Fruit fly (Drosophila melanogaster) whole organism, embryonic: ENCODE results near the gene HemK2.

Experiments
- C15 ChIP-seq: fragments of 200-800 bp; sonication (Bioruptor generic); IDR thresholded peaks from 3 replicates; pipeline ENCODE4 v1.3.6; 2022; ENCODE audit warnings: missing biosample characterization, missing genetic modification characterization
- CG12219 ChIP-seq: fragments of 200-800 bp; sonication (Bioruptor generic); optimal IDR thresholded peaks from 3 replicates; lab custom pipeline; 2018; ENCODE audit warnings: missing biosample characterization, mild to moderate bottlenecking, missing genetic modification characterization
- CG13296 ChIP-seq: fragments of 200-800 bp; sonication (Bioruptor generic); optimal IDR thresholded peaks from 3 replicates; lab custom pipeline; 2018; ENCODE audit warnings: missing biosample characterization, mild to moderate bottlenecking, missing genetic modification characterization
- CG15479 ChIP-seq: fragments of 200-800 bp; sonication (Bioruptor generic); optimal IDR thresholded peaks from 3 replicates; lab custom pipeline; 2019; ENCODE audit warnings: missing biosample characterization, mild to moderate bottlenecking, missing genetic modification characterization, moderate library complexity
- CG15696 ChIP-seq: fragments of 200-800 bp; sonication (Bioruptor generic); optimal IDR thresholded peaks from 2 replicates; lab custom pipeline; 2019; ENCODE audit warnings: missing biosample characterization, mild to moderate bottlenecking, missing genetic modification characterization, moderate library complexity
- CG1832 ChIP-seq: fragments of 200-800 bp; sonication (Bioruptor generic); optimal IDR thresholded peaks from 2 replicates; lab custom pipeline; 2017; ENCODE audit warnings: missing biosample characterization, mild to moderate bottlenecking, missing genetic modification characterization, inconsistent platforms
- CG2875 ChIP-seq: fragments of 200-800 bp; sonication (Bioruptor generic); optimal IDR thresholded peaks from 2 replicates; lab custom pipeline; 2017; ENCODE audit warnings: missing biosample characterization, mild to moderate bottlenecking, missing genetic modification characterization, missing genetic modification reagents
- CG32767 ChIP-seq: fragments of 200-800 bp; sonication (Bioruptor generic); IDR thresholded peaks from 2 replicates; pipeline ENCODE4 v1.3.6; 2022; ENCODE audit warnings: missing biosample characterization, missing genetic modification characterization
- CG3847 ChIP-seq: fragments of 200-800 bp; sonication (Bioruptor generic); IDR thresholded peaks from 2 replicates; pipeline ENCODE4 v1.3.6; 2022; ENCODE audit warnings: missing biosample characterization, missing genetic modification characterization
- CG8359 ChIP-seq: fragments of 200-800 bp; sonication (Bioruptor generic); optimal IDR thresholded peaks from 2 replicates; lab custom pipeline; 2017; ENCODE audit warnings: missing biosample characterization, mild to moderate bottlenecking, missing genetic modification characterization, borderline replicate concordance
- CG9215 ChIP-seq: fragments of 200-800 bp; sonication (Bioruptor generic); IDR thresholded peaks from 2 replicates; pipeline ENCODE4 v1.3.6; 2022; ENCODE audit warnings: missing biosample characterization, missing genetic modification characterization
- Dip3 ChIP-seq: fragments of 200-800 bp; sonication (Bioruptor generic); optimal IDR thresholded peaks from 3 replicates; lab custom pipeline; 2016; ENCODE audit warnings: missing biosample characterization, missing genetic modification characterization
- Dp ChIP-seq: fragments of 200-800 bp; sonication (Bioruptor generic); optimal IDR thresholded peaks from 2 replicates; lab custom pipeline; 2018; ENCODE audit warnings: missing biosample characterization, mild to moderate bottlenecking, missing genetic modification characterization, moderate library complexity
- Eip74EF ChIP-seq, 2 experiments: fragments of 200-800 bp in 1 of 2; fragments of >200 bp in 1 of 2; sonication (Bioruptor generic) in 1 of 2; optimal IDR thresholded peaks; 2 replicates each; lab custom pipeline; 2017 to 2019; ENCODE audit warnings: missing biosample characterization in 2 of 2, missing genetic modification characterization in 2 of 2, mild to moderate bottlenecking in 1 of 2, moderate library complexity in 1 of 2
- Fer1 ChIP-seq: fragments of 200-800 bp; sonication (Bioruptor generic); optimal IDR thresholded peaks from 2 replicates; lab custom pipeline; 2017; ENCODE audit warnings: missing biosample characterization, mild to moderate bottlenecking, missing genetic modification characterization
- Gsc ChIP-seq: fragments of 200-800 bp; sonication (Bioruptor generic); IDR thresholded peaks from 2 replicates; pipeline ENCODE4 v1.3.6; 2022; ENCODE audit warnings: missing biosample characterization, missing genetic modification characterization
- HLHmδ ChIP-seq: fragments of 200-800 bp; sonication (Bioruptor generic); optimal IDR thresholded peaks from 2 replicates; lab custom pipeline; 2018; ENCODE audit warnings: missing biosample characterization, mild to moderate bottlenecking, missing genetic modification characterization, moderate library complexity
- Med ChIP-seq: fragments of 200-800 bp; sonication (Bioruptor generic); peaks from one replicate; lab custom pipeline; 2016; ENCODE audit warnings: missing biosample characterization, missing genetic modification characterization, mild to moderate bottlenecking, inconsistent platforms, moderate library complexity
- Pdp1 ChIP-seq, 2 experiments: fragments of 200-800 bp; sonication (Bioruptor generic); optimal IDR thresholded peaks; 3 replicates each; lab custom pipeline; 2016; ENCODE audit warnings: missing biosample characterization in 2 of 2, missing genetic modification characterization in 2 of 2, mild to moderate bottlenecking in 1 of 2, moderate library complexity in 1 of 2
- Ravus ChIP-seq: fragments of 200-800 bp; sonication (Bioruptor generic); IDR thresholded peaks from 2 replicates; pipeline ENCODE4 v1.3.6; 2022; ENCODE audit warnings: missing biosample characterization, missing genetic modification characterization
- Sox102F ChIP-seq: fragments of 200-800 bp; sonication (Bioruptor generic); optimal IDR thresholded peaks from 2 replicates; lab custom pipeline; 2018; ENCODE audit warnings: missing biosample characterization, mild to moderate bottlenecking, missing genetic modification characterization, moderate library complexity
- abd-A ChIP-seq: fragments of 200-800 bp; sonication (Bioruptor generic); optimal IDR thresholded peaks from 3 replicates; lab custom pipeline; 2019; ENCODE audit warnings: missing biosample characterization, mild to moderate bottlenecking, missing genetic modification characterization, moderate library complexity
- az2 ChIP-seq: fragments of 200-800 bp; sonication (Bioruptor generic); optimal IDR thresholded peaks from 3 replicates; lab custom pipeline; 2016; ENCODE audit warnings: missing biosample characterization, missing genetic modification characterization
- bsh ChIP-seq, 2 experiments: fragments of 200-800 bp; sonication (Bioruptor generic); optimal IDR thresholded peaks; 2 replicates each; lab custom pipeline; 2017 to 2018; ENCODE audit warnings: mild to moderate bottlenecking in 2 of 2, missing biosample characterization in 2 of 2, missing genetic modification characterization in 2 of 2, moderate library complexity in 1 of 2
- cad ChIP-seq: fragments of >200 bp; optimal IDR thresholded peaks from 2 replicates; lab custom pipeline; 2017; ENCODE audit warnings: missing biosample characterization, missing genetic modification characterization
- cg ChIP-seq: fragments of 200-800 bp; sonication (Bioruptor generic); optimal IDR thresholded peaks from 3 replicates; lab custom pipeline; 2019; ENCODE audit warnings: missing biosample characterization, mild to moderate bottlenecking, missing genetic modification characterization, moderate library complexity
- corto ChIP-seq: fragments of 200-800 bp; sonication (Bioruptor generic); optimal IDR thresholded peaks from 2 replicates; lab custom pipeline; 2016; ENCODE audit warnings: missing biosample characterization, mild to moderate bottlenecking, missing genetic modification characterization, moderate library complexity
- exex ChIP-seq: fragments of 200-800 bp; sonication (Bioruptor generic); optimal IDR thresholded peaks from 4 replicates; lab custom pipeline; 2018; ENCODE audit warnings: missing biosample characterization, mild to moderate bottlenecking, missing genetic modification characterization, moderate library complexity
- ftz-f1 ChIP-seq: fragments of 200-800 bp; sonication (Bioruptor generic); optimal IDR thresholded peaks from 2 replicates; lab custom pipeline; 2016; ENCODE audit warnings: missing biosample characterization, missing genetic modification characterization
- gsb-n ChIP-seq: fragments of 200-800 bp; sonication (Bioruptor generic); optimal IDR thresholded peaks from 3 replicates; lab custom pipeline; 2018; ENCODE audit warnings: missing biosample characterization, mild to moderate bottlenecking, missing genetic modification characterization
- kah ChIP-seq: fragments of 200-800 bp; sonication (Bioruptor generic); optimal IDR thresholded peaks from 2 replicates; lab custom pipeline; 2018; ENCODE audit warnings: missing biosample characterization, mild to moderate bottlenecking, missing genetic modification characterization
- kni ChIP-seq: fragments of 200-800 bp; sonication (Bioruptor generic); optimal IDR thresholded peaks from 3 replicates; lab custom pipeline; 2017; ENCODE audit warnings: mild to moderate bottlenecking, missing biosample characterization, missing genetic modification reagents, missing genetic modification characterization
- lbe ChIP-seq: fragments of 200-800 bp; sonication (Bioruptor generic); optimal IDR thresholded peaks from 2 replicates; lab custom pipeline; 2016; ENCODE audit warnings: missing biosample characterization, mild to moderate bottlenecking, missing genetic modification characterization
- nom ChIP-seq: fragments of 200-800 bp; sonication (Bioruptor generic); optimal IDR thresholded peaks from 2 replicates; lab custom pipeline; 2017; ENCODE audit warnings: missing biosample characterization, missing genetic modification characterization, mild to moderate bottlenecking, moderate library complexity, missing genetic modification reagents
- peb ChIP-seq: fragments of 200-800 bp; sonication (Bioruptor generic); IDR thresholded peaks from 2 replicates; pipeline ENCODE4 v1.3.6; 2022; ENCODE audit warnings: missing biosample characterization, missing genetic modification characterization
- pita ChIP-seq: fragments of 200-800 bp; sonication (Bioruptor generic); optimal IDR thresholded peaks from 2 replicates; lab custom pipeline; 2017; ENCODE audit warnings: missing biosample characterization, mild to moderate bottlenecking, missing genetic modification characterization
- prd ChIP-seq, 3 experiments: fragments of >200 bp in 2 of 3; fragments of 200-800 bp in 1 of 3; sonication (Bioruptor generic) in 1 of 3; optimal IDR thresholded peaks in 2 of 3; IDR thresholded peaks in 1 of 3; 2 replicates in 2 of 3; 3 replicates in 1 of 3; pipeline versions ENCODE4 v1.3.6 to Lab custom; 2017 to 2022; ENCODE audit warnings: missing biosample characterization in 1 of 3, missing genetic modification characterization in 1 of 3
- pros ChIP-seq: fragments of 200-800 bp; sonication (Bioruptor generic); optimal IDR thresholded peaks from 3 replicates; lab custom pipeline; 2019; ENCODE audit warnings: missing biosample characterization, mild to moderate bottlenecking, missing genetic modification characterization, moderate library complexity
- row ChIP-seq: fragments of 200-800 bp; sonication (Bioruptor generic); IDR thresholded peaks from 3 replicates; pipeline ENCODE4 v1.3.6; 2022; ENCODE audit warnings: missing biosample characterization, missing genetic modification characterization
- sc ChIP-seq, 3 experiments: fragments of >200 bp in 2 of 3; fragments of 200-800 bp in 1 of 3; sonication (Bioruptor generic) in 1 of 3; optimal IDR thresholded peaks; 2 replicates in 2 of 3; 3 replicates in 1 of 3; lab custom pipeline; 2017; ENCODE audit warnings: mild to moderate bottlenecking in 1 of 3, missing biosample characterization in 1 of 3, missing genetic modification characterization in 1 of 3, missing genetic modification reagents in 1 of 3
- sqz ChIP-seq: fragments of 200-800 bp; sonication (Bioruptor generic); optimal IDR thresholded peaks from 3 replicates; lab custom pipeline; 2018; ENCODE audit warnings: missing biosample characterization, mild to moderate bottlenecking, missing genetic modification characterization
- stc ChIP-seq: fragments of 200-800 bp; sonication (Bioruptor generic); IDR thresholded peaks from 2 replicates; pipeline ENCODE4 v1.3.6; 2022; ENCODE audit warnings: missing biosample characterization, missing genetic modification characterization
- tna ChIP-seq: fragments of 200-800 bp; sonication (Bioruptor generic); IDR thresholded peaks from 2 replicates; pipeline ENCODE4 v1.3.6; 2022; ENCODE audit warnings: missing biosample characterization, missing genetic modification characterization; ENCODE audit not compliant: partially characterized antibody
- twi ChIP-seq: fragments of 200-800 bp; optimal IDR thresholded peaks from 2 replicates; lab custom pipeline; 2019; ENCODE audit warnings: missing biosample characterization, mild to moderate bottlenecking, missing genetic modification characterization, moderate library complexity
- unpg ChIP-seq: fragments of 200-800 bp; sonication (Bioruptor generic); optimal IDR thresholded peaks from 3 replicates; lab custom pipeline; 2018; ENCODE audit warnings: missing biosample characterization, mild to moderate bottlenecking, missing genetic modification characterization, moderate library complexity
- yki ChIP-seq: fragments of >200 bp; optimal IDR thresholded peaks from 3 replicates; lab custom pipeline; 2018

HemK2 gene

dm6 chr2L:2757930-2758556, 1.4 kb downstream of the HemK2 start (continued):
- TF ChIP-seq prd (optimal IDR thresholded peaks at IDR 0.05; lab: Kevin White, UChicago) (no peak), prd (GFP tag; IDR thresholded peaks at IDR 0.05; lab: Robert Waterston, UW) (no peak), abd-A (tag; lab: Kevin White, UChicago) (peak; percentile 27), C15 (GFP tag; lab: Robert Waterston, UW) (no peak; the same call in 2 of the 3 replicates)

dm6 chr2L:2755323-2755695, 4.2 kb downstream of the HemK2 start:
- TF ChIP-seq lbe (GFP tag; lab: Kevin White, UChicago), result peak; percentile 84
- peak; percentile 73 for TF ChIP-seq kni (GFP tag; lab: Kevin White, UChicago)
- peak; percentile 98 for TF ChIP-seq sqz (GFP tag; lab: Kevin White, UChicago)
- TF ChIP-seq CG1832 (GFP tag; lab: Kevin White, UChicago), result peak; percentile 51
- no peak for TF ChIP-seq Ravus (GFP tag; lab: Robert Waterston, UW)
- TF ChIP-seq Dip3 (GFP tag; lab: Kevin White, UChicago), result no peak
- peak; percentile 57 for TF ChIP-seq twi (tag; lab: Kevin White, UChicago)
- no peak for TF ChIP-seq tna (GFP tag; lab: Robert Waterston, UW)
- TF ChIP-seq Sox102F (GFP tag; lab: Kevin White, UChicago), result no peak
- no peak for TF ChIP-seq CG3847 (GFP tag; lab: Robert Waterston, UW)
- no peak for TF ChIP-seq unpg (GFP tag; lab: Kevin White, UChicago)
- TF ChIP-seq CG32767, result no peak
- TF ChIP-seq peb, result no peak
- TF ChIP-seq CG8359 (GFP tag; lab: Kevin White, UChicago), result no peak
- no peak for TF ChIP-seq CG9215 (GFP tag; lab: Robert Waterston, UW)
- peak; percentile 14 for TF ChIP-seq gsb-n (tag; lab: Kevin White, UChicago)
- no peak for TF ChIP-seq exex (tag; lab: Kevin White, UChicago)
- no peak for TF ChIP-seq pita (GFP tag; lab: Kevin White, UChicago)
- peak; percentile 38 for TF ChIP-seq cg (GFP tag; lab: Kevin White, UChicago)
- peak; percentile 63 for TF ChIP-seq corto (GFP tag; lab: Kevin White, UChicago)
- no peak for TF ChIP-seq cad (GFP tag; lab: Kevin White, UChicago)
- TF ChIP-seq nom (GFP tag; lab: Kevin White, UChicago), result peak; percentile 95
- no peak for TF ChIP-seq az2 (GFP tag; lab: Kevin White, UChicago)
- TF ChIP-seq row (GFP tag; lab: Robert Waterston, UW), result no peak
- TF ChIP-seq Eip74EF (GFP tag; optimal IDR thresholded peaks at IDR 0.05; lab: Kevin White, UChicago), result peak in 1 of 2 experiments; percentile 35
- TF ChIP-seq stc (GFP tag; lab: Robert Waterston, UW), result no peak
- TF ChIP-seq bsh (GFP tag; optimal IDR thresholded peaks at IDR 0.05; lab: Kevin White, UChicago), result peak in 1 of 2 experiments; percentile 26
- TF ChIP-seq CG15479 (GFP tag; lab: Kevin White, UChicago), result peak; percentile 22
- TF ChIP-seq Fer1 (GFP tag; lab: Kevin White, UChicago), result peak; percentile 13
- TF ChIP-seq kah (GFP tag; lab: Kevin White, UChicago), result peak; percentile 2
- TF ChIP-seq CG2875, result no peak
- no peak for TF ChIP-seq ftz-f1 (GFP tag; lab: Kevin White, UChicago)
- peak; percentile 48 for TF ChIP-seq HLHmδ (GFP tag; lab: Kevin White, UChicago)
- peak; percentile 98 for TF ChIP-seq yki (lab: Kevin White, UChicago)
- peak; percentile 7 for TF ChIP-seq Med (GFP tag; lab: Kevin White, UChicago)
- no peak for TF ChIP-seq CG12219 (GFP tag; lab: Kevin White, UChicago)
- peak; percentile 75 for TF ChIP-seq Dp
- TF ChIP-seq pros (GFP tag; lab: Kevin White, UChicago), result peak; percentile 86
- no peak for TF ChIP-seq Gsc
- TF ChIP-seq CG13296, result no peak
- peak in 1 of 2 experiments; percentile 14 for TF ChIP-seq Pdp1 (GFP tag; optimal IDR thresholded peaks at IDR 0.05; lab: Kevin White, UChicago)
- no peak for TF ChIP-seq sc (optimal IDR thresholded peaks at IDR 0.05; lab: Kevin White, UChicago)
- no peak for TF ChIP-seq sc (GFP tag; optimal IDR thresholded peaks at IDR 0.05; lab: Kevin White, UChicago)
- no peak for TF ChIP-seq CG15696 (tag; lab: Kevin White, UChicago)
